Worm (Caenorhabditis elegans) whole organism, late embryonic: ENCODE measurements around the gene Y73F8A.36.

Experiments used
- fkh-10 ChIP-seq: fragments of 150-350 bp; optimal IDR thresholded peaks from 2 replicates; lab custom pipeline; 2014; ENCODE audit warnings: missing biosample characterization, missing genetic modification reagents, missing genetic modification characterization
- ref-2 ChIP-seq: sonication (generic microtip); optimal IDR thresholded peaks from 2 replicates; lab custom pipeline; 2016; ENCODE audit warnings: missing genetic modification characterization, missing compliant biosample characterization
- sox-2 ChIP-seq: fragments of 200-800 bp; sonication (Bioruptor generic); IDR thresholded peaks from 2 replicates; pipeline ENCODE4 v1.3.6; 2022; ENCODE audit warnings: missing genetic modification reagents, missing genetic modification characterization, missing compliant biosample characterization

DNA sequence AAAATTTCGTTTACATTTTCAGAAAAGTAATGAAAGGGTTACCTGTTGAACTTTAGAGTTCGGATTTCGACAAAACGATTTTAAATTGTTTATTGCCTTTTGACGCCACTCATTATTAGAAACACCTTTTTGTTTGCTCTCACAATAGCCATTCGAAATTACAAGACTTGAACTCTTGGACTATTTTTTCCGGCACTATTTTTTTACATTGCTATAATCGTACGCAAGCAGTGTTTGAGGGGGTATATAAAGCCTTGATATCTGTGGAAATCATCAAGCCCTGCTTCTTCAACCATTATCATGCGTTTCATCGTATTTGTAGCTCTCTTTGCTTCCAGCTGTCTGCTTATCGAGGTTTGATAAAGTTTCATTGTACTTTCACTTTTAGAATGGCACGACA is 45.9 kb downstream of the Y73F8A.36 start, which contains the start of gene pqn-91:
- TF ChIP-seq ref-2 (tag; lab: Kevin White, UChicago) (no peak), fkh-10 (GFP tag; lab: Kevin White, UChicago) (no peak), sox-2 (GFP tag; lab: Robert Waterston, UW) (no peak)
